Fruit fly (Drosophila melanogaster): Measurements from ENCODE around the gene Antp.

The Antp gene

dm6 chr3R:7006934-7007333, 7.9 kb upstream of the Antp start:
- TF ChIP-seq ttk (optimal IDR thresholded peaks at IDR 0.05) (no peak), h (optimal IDR thresholded peaks at IDR 0.05) (no peak), insv (optimal IDR thresholded peaks at IDR 0.05) (no peak), Myc (optimal IDR thresholded peaks at IDR 0.05) (no peak), Sin3A (optimal IDR thresholded peaks at IDR 0.05) (no peak), psq (optimal IDR thresholded peaks at IDR 0.05) (no peak)

- TF ChIP-seq insv (optimal IDR thresholded peaks at IDR 0.05), result no peak
- TF ChIP-seq Sin3A (optimal IDR thresholded peaks at IDR 0.05), result no peak
- no peak for TF ChIP-seq Myc (optimal IDR thresholded peaks at IDR 0.05)
- TF ChIP-seq h (optimal IDR thresholded peaks at IDR 0.05), result no peak
- no peak for TF ChIP-seq psq (optimal IDR thresholded peaks at IDR 0.05)
- no peak for TF ChIP-seq ttk (optimal IDR thresholded peaks at IDR 0.05)
Measured at dm6 chr3R:7004496-7005206, 5.6 kb upstream of the Antp start.

dm6 chr3R:7000693-7001187, 1.7 kb upstream of the Antp start:
- TF ChIP-seq Sin3A (optimal IDR thresholded peaks at IDR 0.05) (no peak), insv (optimal IDR thresholded peaks at IDR 0.05) (no peak), psq (optimal IDR thresholded peaks at IDR 0.05) (no peak), ttk (optimal IDR thresholded peaks at IDR 0.05) (no peak), Myc (optimal IDR thresholded peaks at IDR 0.05) (no peak), h (optimal IDR thresholded peaks at IDR 0.05) (no peak)

- TF ChIP-seq ttk (optimal IDR thresholded peaks at IDR 0.05) (no peak), psq (optimal IDR thresholded peaks at IDR 0.05) (no peak), h (optimal IDR thresholded peaks at IDR 0.05) (no peak), Sin3A (optimal IDR thresholded peaks at IDR 0.05) (no peak), insv (optimal IDR thresholded peaks at IDR 0.05) (no peak), Myc (optimal IDR thresholded peaks at IDR 0.05) (no peak)
Measured at dm6 chr3R:6996926-6997325, 2.1 kb downstream of the Antp start.

- TF ChIP-seq h (optimal IDR thresholded peaks at IDR 0.05) (no peak), ttk (optimal IDR thresholded peaks at IDR 0.05) (no peak), insv (optimal IDR thresholded peaks at IDR 0.05) (no peak)
Measured at dm6 chr3R:6994582-6995564, 4.2 kb downstream of the Antp start.

dm6 chr3R:6991888-6992287, 7.1 kb downstream of the Antp start:
- TF ChIP-seq Myc (optimal IDR thresholded peaks at IDR 0.05) (no peak), ttk (optimal IDR thresholded peaks at IDR 0.05) (no peak), h (optimal IDR thresholded peaks at IDR 0.05) (no peak), insv (optimal IDR thresholded peaks at IDR 0.05) (no peak), psq (optimal IDR thresholded peaks at IDR 0.05) (no peak), Sin3A (optimal IDR thresholded peaks at IDR 0.05) (no peak)

dm6 chr3R:6990877-6991276, 8.2 kb downstream of the Antp start:
- TF ChIP-seq insv (optimal IDR thresholded peaks at IDR 0.05) (no peak), ttk (optimal IDR thresholded peaks at IDR 0.05) (no peak), Sin3A (optimal IDR thresholded peaks at IDR 0.05) (no peak), h (optimal IDR thresholded peaks at IDR 0.05) (no peak), psq (optimal IDR thresholded peaks at IDR 0.05) (no peak), Myc (optimal IDR thresholded peaks at IDR 0.05) (no peak)

dm6 chr3R:6989417-6989816, 9.6 kb downstream of the Antp start:
- no peak for TF ChIP-seq Sin3A (optimal IDR thresholded peaks at IDR 0.05)
- TF ChIP-seq Myc (optimal IDR thresholded peaks at IDR 0.05), result no peak
- no peak for TF ChIP-seq ttk (optimal IDR thresholded peaks at IDR 0.05)
- no peak for TF ChIP-seq insv (optimal IDR thresholded peaks at IDR 0.05)
- TF ChIP-seq psq (optimal IDR thresholded peaks at IDR 0.05), result no peak
- no peak for TF ChIP-seq h (optimal IDR thresholded peaks at IDR 0.05)

- TF ChIP-seq psq (optimal IDR thresholded peaks at IDR 0.05), result no peak
- TF ChIP-seq h (optimal IDR thresholded peaks at IDR 0.05), result no peak
- TF ChIP-seq insv (optimal IDR thresholded peaks at IDR 0.05), result no peak
- no peak for TF ChIP-seq ttk (optimal IDR thresholded peaks at IDR 0.05)
- TF ChIP-seq Sin3A (optimal IDR thresholded peaks at IDR 0.05), result no peak
- no peak for TF ChIP-seq Myc (optimal IDR thresholded peaks at IDR 0.05)
Measured at dm6 chr3R:6983674-6984073, 15.4 kb downstream of the Antp start.

- TF ChIP-seq h (optimal IDR thresholded peaks at IDR 0.05), result no peak
- no peak for TF ChIP-seq Myc (optimal IDR thresholded peaks at IDR 0.05)
- TF ChIP-seq ttk (optimal IDR thresholded peaks at IDR 0.05), result no peak
- no peak for TF ChIP-seq Sin3A (optimal IDR thresholded peaks at IDR 0.05)
- TF ChIP-seq psq (optimal IDR thresholded peaks at IDR 0.05), result no peak
- TF ChIP-seq insv (optimal IDR thresholded peaks at IDR 0.05), result no peak
Measured at dm6 chr3R:6978351-6978750, 20.7 kb downstream of the Antp start.

dm6 chr3R:6977114-6977513, 21.9 kb downstream of the Antp start:
- TF ChIP-seq ttk (optimal IDR thresholded peaks at IDR 0.05) (no peak), Sin3A (optimal IDR thresholded peaks at IDR 0.05) (no peak), insv (optimal IDR thresholded peaks at IDR 0.05) (no peak), psq (optimal IDR thresholded peaks at IDR 0.05) (no peak), h (optimal IDR thresholded peaks at IDR 0.05) (no peak), Myc (optimal IDR thresholded peaks at IDR 0.05) (no peak)

- no peak for TF ChIP-seq Myc (optimal IDR thresholded peaks at IDR 0.05)
Measured at dm6 chr3R:6973305-6973704, 25.7 kb downstream of the Antp start.

Measured in Kc167 (cell line).